Worm (Caenorhabditis elegans): ENCODE measurements around the gene C18A11.4.

DNA sequence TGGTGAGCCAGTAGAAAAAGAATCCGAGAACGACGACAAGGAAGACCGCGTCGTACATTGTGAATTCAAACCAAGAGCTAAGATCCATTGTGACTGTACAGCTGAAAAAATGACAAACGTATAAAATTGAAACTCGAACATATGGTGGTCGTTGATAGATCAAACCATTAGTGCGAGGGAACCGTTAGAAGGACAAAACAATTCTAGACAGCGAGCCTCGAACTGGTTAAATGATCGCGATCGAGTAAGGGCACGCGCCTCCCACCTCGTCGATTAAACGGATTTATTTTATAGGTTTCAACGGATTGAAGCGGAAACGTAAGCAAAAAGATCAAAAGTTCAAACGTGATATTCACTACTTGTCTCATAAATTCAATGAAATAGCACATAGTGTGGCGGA, 43.2 kb downstream of the C18A11.4 start, which contains the start of gene vem-1:
- TF ChIP-seq elt-2 (tag; optimal IDR thresholded peaks at IDR 0.05) (no peak), nhr-11 (tag; optimal IDR thresholded peaks at IDR 0.05) (no peak), nhr-77 (tag; optimal IDR thresholded peaks at IDR 0.05) (no peak), mdl-1 (tag; optimal IDR thresholded peaks at IDR 0.05) (no peak), ama-1 (optimal IDR thresholded peaks at IDR 0.05) (no peak), skn-1 (tag; optimal IDR thresholded peaks at IDR 0.05) (no peak), nhr-76 (tag; optimal IDR thresholded peaks at IDR 0.05) (no peak), nhr-12 (tag; optimal IDR thresholded peaks at IDR 0.05) (no peak), ceh-82 (tag; optimal IDR thresholded peaks at IDR 0.05) (no peak), lir-3 (tag; optimal IDR thresholded peaks at IDR 0.05; ENCODE audit: poor library complexity) (no peak)

All from whole organism, L1 larva.